Worm (Caenorhabditis elegans) whole organism, mixed stage, embryonic: ENCODE measurements around the gene folt-3.

Experiments used
- bed-3 ChIP-seq: fragments of 200-800 bp; sonication (Bioruptor generic); optimal IDR thresholded peaks from 3 replicates; lab custom pipeline; 2018; ENCODE audit warnings: mild to moderate bottlenecking, missing genetic modification characterization, moderate library complexity, missing compliant biosample characterization
- blmp-1 ChIP-seq: fragments of 150-350 bp; optimal IDR thresholded peaks from 2 replicates; lab custom pipeline; 2014; ENCODE audit warnings: missing biosample characterization, missing genetic modification characterization
- ces-1 ChIP-seq: fragments of 150-350 bp; optimal IDR thresholded peaks from 2 replicates; lab custom pipeline; 2014; ENCODE audit warnings: missing biosample characterization, missing genetic modification reagents, missing genetic modification characterization
- ham-2 ChIP-seq: fragments of 200-800 bp; sonication (Bioruptor generic); optimal IDR thresholded peaks from 2 replicates; lab custom pipeline; 2018; ENCODE audit warnings: mild to moderate bottlenecking, missing genetic modification characterization, missing compliant biosample characterization
- mep-1 ChIP-seq: fragments of 150-350 bp; optimal IDR thresholded peaks from 2 replicates; lab custom pipeline; 2017; ENCODE audit warnings: missing biosample characterization, missing genetic modification reagents, missing genetic modification characterization, inconsistent platforms

DNA sequence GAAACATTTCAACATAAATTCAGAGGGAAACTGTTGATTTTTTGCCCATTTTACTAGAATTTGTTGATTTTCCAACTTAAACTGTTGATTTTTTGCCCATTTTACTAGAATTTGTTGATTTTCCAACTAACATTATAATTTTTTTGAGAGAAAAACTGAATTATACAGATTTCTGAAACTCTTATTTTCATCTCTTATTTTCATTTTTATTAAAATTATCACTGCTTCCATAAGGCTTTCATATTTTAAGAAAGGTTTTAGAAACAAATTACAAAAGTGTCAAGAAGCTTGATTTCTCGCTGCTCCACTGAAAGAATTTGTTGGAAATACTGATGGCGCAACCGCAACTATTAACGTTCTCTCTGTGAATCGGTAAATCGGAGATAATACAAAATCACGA lies 40.4 kb upstream of the folt-3 start:
- TF ChIP-seq blmp-1 (tag; lab: Kevin White, UChicago), result no peak
- TF ChIP-seq mep-1, result no peak
- no peak for TF ChIP-seq ham-2 (GFP tag; lab: Kevin White, UChicago)
- TF ChIP-seq ces-1 (GFP tag; lab: Kevin White, UChicago), result no peak
- no peak for TF ChIP-seq bed-3 (GFP tag; lab: Kevin White, UChicago)
